Worm (Caenorhabditis elegans) whole organism, L4 larva: ENCODE results near the gene nas-32.

Source experiments
- ces-1 ChIP-seq: fragments of 150-350 bp; sonication (generic microtip); optimal IDR thresholded peaks from 4 replicates; lab custom pipeline; 2014; ENCODE audit warnings: missing biosample characterization, missing genetic modification reagents, missing genetic modification characterization
- daf-12 ChIP-seq: fragments of 150-350 bp; optimal IDR thresholded peaks from 2 replicates; lab custom pipeline; 2014; ENCODE audit warnings: missing biosample characterization, missing genetic modification reagents, missing genetic modification characterization
- egl-27 ChIP-seq: sonication (generic microtip); optimal IDR thresholded peaks from 3 replicates; lab custom pipeline; 2017; ENCODE audit warnings: missing biosample characterization, missing genetic modification reagents, missing genetic modification characterization
- lin-39 ChIP-seq: fragments of 150-350 bp; optimal IDR thresholded peaks from 2 replicates; lab custom pipeline; 2014; ENCODE audit warnings: missing biosample characterization, missing genetic modification reagents, missing genetic modification characterization
- lir-3 ChIP-seq: sonication (generic microtip); optimal IDR thresholded peaks from 2 replicates; lab custom pipeline; 2016; ENCODE audit warnings: mild to moderate bottlenecking, missing genetic modification characterization, missing compliant biosample characterization
- nhr-11 ChIP-seq: fragments of 150-350 bp; optimal IDR thresholded peaks from 2 replicates; lab custom pipeline; 2014; ENCODE audit warnings: missing biosample characterization, missing genetic modification characterization
- nhr-237 ChIP-seq: sonication (generic microtip); optimal IDR thresholded peaks from 2 replicates; lab custom pipeline; 2017; ENCODE audit warnings: missing biosample characterization, missing genetic modification characterization
- nhr-28 ChIP-seq: fragments of 150-350 bp; optimal IDR thresholded peaks from 2 replicates; lab custom pipeline; 2014; ENCODE audit warnings: missing biosample characterization, missing genetic modification characterization
- saeg-2 ChIP-seq: fragments of 200-800 bp; sonication (Bioruptor generic); IDR thresholded peaks from 2 replicates; pipeline ENCODE4 v1.3.6; 2022; ENCODE audit warnings: missing genetic modification reagents, missing genetic modification characterization, missing compliant biosample characterization
- skn-1 ChIP-seq: fragments of 150-350 bp; optimal IDR thresholded peaks from 2 replicates; lab custom pipeline; 2014; ENCODE audit warnings: missing biosample characterization, missing genetic modification characterization
- spr-3 ChIP-seq: fragments of 200-800 bp; sonication (Bioruptor generic); optimal IDR thresholded peaks from 2 replicates; lab custom pipeline; 2018; ENCODE audit warnings: mild to moderate bottlenecking, missing genetic modification characterization, missing compliant biosample characterization

DNA sequence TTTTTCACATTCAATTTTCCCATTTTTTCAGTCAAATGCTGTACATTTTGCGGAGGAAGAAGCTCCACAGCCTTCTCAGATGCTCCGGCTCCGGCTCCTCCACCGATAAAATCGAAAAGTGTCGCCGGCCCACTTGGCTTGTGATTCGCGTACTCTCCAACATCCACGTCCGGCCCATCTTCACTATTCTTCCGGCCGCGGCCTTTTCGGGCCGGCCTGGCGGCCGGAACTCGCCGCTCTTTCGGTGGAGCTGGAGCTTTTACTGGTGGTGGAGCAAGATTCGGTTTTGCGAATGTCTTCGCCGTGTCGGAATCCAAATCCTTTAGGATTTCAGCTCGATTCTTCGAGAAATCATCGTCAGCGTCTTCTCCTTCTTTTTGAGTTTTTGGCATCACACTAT is 43.6 kb upstream of the nas-32 start:
- TF ChIP-seq skn-1 (tag; lab: Kevin White, UChicago): no peak
- no peak for TF ChIP-seq spr-3
- no peak for TF ChIP-seq daf-12 (tag; lab: Kevin White, UChicago)
- no peak for TF ChIP-seq lir-3 (tag; lab: Kevin White, UChicago)
- TF ChIP-seq saeg-2: no peak
- no peak for TF ChIP-seq nhr-237
- TF ChIP-seq nhr-11: no peak
- TF ChIP-seq nhr-28: no peak
- no peak for TF ChIP-seq egl-27
- TF ChIP-seq ces-1 (GFP tag; lab: Kevin White, UChicago): no peak
- no peak for TF ChIP-seq lin-39 (tag; lab: Kevin White, UChicago)
